Worm (Caenorhabditis elegans): ENCODE data around the gene srt-32.

Gene srt-32

ce11 chrV:14556187-14556586 lies 3.2 kb upstream of the srt-32 start, which contains the start of gene srg-47:
srg-47 (minus strand) TSS chrV:14556287.
- TF ChIP-seq tab-1 (GFP tag; IDR thresholded peaks at IDR 0.05) (no peak), cog-1 (tag; optimal IDR thresholded peaks at IDR 0.05) (no peak), ztf-29 (GFP tag; IDR thresholded peaks at IDR 0.05) (no peak), med-1 (GFP tag; optimal IDR thresholded peaks at IDR 0.05; ENCODE audit: insufficient read depth) (no peak), flt-1 (GFP tag; IDR thresholded peaks at IDR 0.05) (no peak), ztf-23 (GFP tag; IDR thresholded peaks at IDR 0.05) (no peak), T22C8.4 (GFP tag; IDR thresholded peaks at IDR 0.05) (no peak), ref-1 (GFP tag; conservative IDR thresholded peaks at IDR 0.05) (no peak), klf-2 (GFP tag; conservative IDR thresholded peaks at IDR 0.05) (no peak)

- TF ChIP-seq ztf-23 (GFP tag; IDR thresholded peaks at IDR 0.05) (no peak), flt-1 (GFP tag; IDR thresholded peaks at IDR 0.05) (no peak), tab-1 (GFP tag; IDR thresholded peaks at IDR 0.05) (no peak), klf-2 (GFP tag; conservative IDR thresholded peaks at IDR 0.05) (no peak), T22C8.4 (GFP tag; IDR thresholded peaks at IDR 0.05) (no peak), cog-1 (tag; optimal IDR thresholded peaks at IDR 0.05) (no peak), ztf-29 (GFP tag; IDR thresholded peaks at IDR 0.05) (no peak), med-1 (GFP tag; optimal IDR thresholded peaks at IDR 0.05; ENCODE audit: insufficient read depth) (no peak), ref-1 (GFP tag; conservative IDR thresholded peaks at IDR 0.05) (no peak)
These were observed 655 bp upstream of the srt-32 start, which contains the start of gene C53A5.9 for ce11 chrV:14558757-14559156. C53A5.9 (minus strand) TSS chrV:14558857.

- TF ChIP-seq cog-1 (tag; optimal IDR thresholded peaks at IDR 0.05), result no peak
- no peak for TF ChIP-seq flt-1 (GFP tag; IDR thresholded peaks at IDR 0.05)
- no peak for TF ChIP-seq ztf-29 (GFP tag; IDR thresholded peaks at IDR 0.05)
- no peak for TF ChIP-seq klf-2 (GFP tag; conservative IDR thresholded peaks at IDR 0.05)
- TF ChIP-seq tab-1 (GFP tag; IDR thresholded peaks at IDR 0.05), result no peak
- no peak for TF ChIP-seq T22C8.4 (GFP tag; IDR thresholded peaks at IDR 0.05)
- no peak for TF ChIP-seq ref-1 (GFP tag; conservative IDR thresholded peaks at IDR 0.05)
- TF ChIP-seq med-1 (GFP tag; optimal IDR thresholded peaks at IDR 0.05; ENCODE audit: insufficient read depth), result no peak
- TF ChIP-seq ztf-23 (GFP tag; IDR thresholded peaks at IDR 0.05), result no peak
These were observed 3.2 kb downstream of the srt-32 start, which contains the start of gene C53A5.11 for ce11 chrV:14562589-14562988. C53A5.11 (plus strand) TSS chrV:14562889.

ce11 chrV:14576745-14577373 lies 17.4 kb downstream of the srt-32 start:
- TF ChIP-seq ref-1 (GFP tag; conservative IDR thresholded peaks at IDR 0.05) (no peak), klf-2 (GFP tag; conservative IDR thresholded peaks at IDR 0.05) (no peak), T22C8.4 (GFP tag; IDR thresholded peaks at IDR 0.05) (no peak), ztf-29 (GFP tag; IDR thresholded peaks at IDR 0.05) (no peak), flt-1 (GFP tag; IDR thresholded peaks at IDR 0.05) (no peak), med-1 (GFP tag; optimal IDR thresholded peaks at IDR 0.05; ENCODE audit: insufficient read depth) (no peak), ztf-23 (GFP tag; IDR thresholded peaks at IDR 0.05) (no peak), tab-1 (GFP tag; IDR thresholded peaks at IDR 0.05) (no peak), cog-1 (tag; optimal IDR thresholded peaks at IDR 0.05) (no peak)

- TF ChIP-seq ztf-29 (GFP tag; IDR thresholded peaks at IDR 0.05) (no peak), ztf-23 (GFP tag; IDR thresholded peaks at IDR 0.05) (no peak), ref-1 (GFP tag; conservative IDR thresholded peaks at IDR 0.05) (no peak), klf-2 (GFP tag; conservative IDR thresholded peaks at IDR 0.05) (no peak), T22C8.4 (GFP tag; IDR thresholded peaks at IDR 0.05) (no peak), med-1 (GFP tag; optimal IDR thresholded peaks at IDR 0.05; ENCODE audit: insufficient read depth) (no peak), tab-1 (GFP tag; IDR thresholded peaks at IDR 0.05) (no peak), flt-1 (GFP tag; IDR thresholded peaks at IDR 0.05) (no peak), cog-1 (tag; optimal IDR thresholded peaks at IDR 0.05) (no peak)
These were observed 20.2 kb downstream of the srt-32 start, which contains the start of gene gar-3 for ce11 chrV:14579619-14580018. gar-3 (minus strand) TSS chrV:14579719.

ce11 chrV:14585351-14585750 lies 25.9 kb downstream of the srt-32 start, which contains the start of gene Y40H4A.2:
Y40H4A.2 (minus strand) TSS chrV:14585451.
- TF ChIP-seq klf-2 (GFP tag; conservative IDR thresholded peaks at IDR 0.05), result no peak
- TF ChIP-seq cog-1 (tag; optimal IDR thresholded peaks at IDR 0.05), result no peak
- TF ChIP-seq tab-1 (GFP tag; IDR thresholded peaks at IDR 0.05), result no peak

- no peak for TF ChIP-seq med-1 (GFP tag; optimal IDR thresholded peaks at IDR 0.05; ENCODE audit: insufficient read depth)
- TF ChIP-seq flt-1 (GFP tag; IDR thresholded peaks at IDR 0.05), result no peak
- TF ChIP-seq ztf-23 (GFP tag; IDR thresholded peaks at IDR 0.05), result no peak
- no peak for TF ChIP-seq klf-2 (GFP tag; conservative IDR thresholded peaks at IDR 0.05)
- no peak for TF ChIP-seq ref-1 (GFP tag; conservative IDR thresholded peaks at IDR 0.05)
- no peak for TF ChIP-seq ztf-29 (GFP tag; IDR thresholded peaks at IDR 0.05)
- TF ChIP-seq tab-1 (GFP tag; IDR thresholded peaks at IDR 0.05), result no peak
- no peak for TF ChIP-seq T22C8.4 (GFP tag; IDR thresholded peaks at IDR 0.05)
- no peak for TF ChIP-seq cog-1 (tag; optimal IDR thresholded peaks at IDR 0.05)
These were observed 34.7 kb downstream of the srt-32 start for ce11 chrV:14594103-14594502.

- TF ChIP-seq flt-1 (GFP tag; IDR thresholded peaks at IDR 0.05), result no peak
- TF ChIP-seq cog-1 (tag; optimal IDR thresholded peaks at IDR 0.05), result no peak
- TF ChIP-seq klf-2 (GFP tag; conservative IDR thresholded peaks at IDR 0.05), result no peak
- no peak for TF ChIP-seq ztf-29 (GFP tag; IDR thresholded peaks at IDR 0.05)
- no peak for TF ChIP-seq ref-1 (GFP tag; conservative IDR thresholded peaks at IDR 0.05)
- no peak for TF ChIP-seq T22C8.4 (GFP tag; IDR thresholded peaks at IDR 0.05)
- TF ChIP-seq med-1 (GFP tag; optimal IDR thresholded peaks at IDR 0.05; ENCODE audit: insufficient read depth), result no peak
- no peak for TF ChIP-seq tab-1 (GFP tag; IDR thresholded peaks at IDR 0.05)
- no peak for TF ChIP-seq ztf-23 (GFP tag; IDR thresholded peaks at IDR 0.05)
These were observed 35.5 kb downstream of the srt-32 start for ce11 chrV:14594943-14595342.

- TF ChIP-seq ref-1 (GFP tag; conservative IDR thresholded peaks at IDR 0.05) (no peak), tab-1 (GFP tag; IDR thresholded peaks at IDR 0.05) (no peak), cog-1 (tag; optimal IDR thresholded peaks at IDR 0.05) (no peak)
These were observed 36.6 kb downstream of the srt-32 start for ce11 chrV:14595984-14596383.

Measured in whole organism, midembryonic.